Fruit fly (Drosophila melanogaster) whole organism, embryonic: Measurements from ENCODE around the gene Fatp1.
A peak's percentile ranks its signal among the peaks of the same experiment; 100 is the strongest.

Experiments used
- Atf3 ChIP-seq: fragments of 200-800 bp; sonication (Bioruptor generic); optimal IDR thresholded peaks from 3 replicates; lab custom pipeline; 2016; ENCODE audit warnings: missing biosample characterization, missing genetic modification characterization
- CG10274 ChIP-seq: fragments of 200-800 bp; sonication (Bioruptor generic); optimal IDR thresholded peaks from 3 replicates; lab custom pipeline; 2017; ENCODE audit warnings: missing biosample characterization, mild to moderate bottlenecking, missing genetic modification characterization
- CG15269 ChIP-seq: fragments of 200-800 bp; sonication (Bioruptor generic); optimal IDR thresholded peaks from 2 replicates; lab custom pipeline; 2018; ENCODE audit warnings: missing biosample characterization, mild to moderate bottlenecking, missing genetic modification characterization, moderate library complexity
- CG1529 ChIP-seq: fragments of 200-800 bp; sonication (Bioruptor generic); optimal IDR thresholded peaks from 3 replicates; lab custom pipeline; 2018; ENCODE audit warnings: missing biosample characterization, missing genetic modification characterization
- CG1647 ChIP-seq: fragments of 200-800 bp; sonication (Bioruptor generic); optimal IDR thresholded peaks from 3 replicates; lab custom pipeline; 2016; ENCODE audit warnings: missing biosample characterization, missing genetic modification characterization
- CG16815 ChIP-seq: fragments of 200-800 bp; sonication (Bioruptor generic); optimal IDR thresholded peaks from 3 replicates; lab custom pipeline; 2017; ENCODE audit warnings: missing biosample characterization, mild to moderate bottlenecking, missing genetic modification characterization
- CG18619 ChIP-seq: fragments of 200-800 bp; sonication (Bioruptor generic); optimal IDR thresholded peaks from 3 replicates; lab custom pipeline; 2017; ENCODE audit warnings: missing biosample characterization, mild to moderate bottlenecking, missing genetic modification characterization
- CG2199 ChIP-seq: fragments of 200-800 bp; sonication (Bioruptor generic); IDR thresholded peaks from 3 replicates; pipeline ENCODE4 v1.3.6; 2022; ENCODE audit warnings: missing biosample characterization, missing genetic modification characterization
- CG30020 ChIP-seq: fragments of 200-800 bp; optimal IDR thresholded peaks from 2 replicates; lab custom pipeline; 2019; ENCODE audit warnings: missing biosample characterization, mild to moderate bottlenecking, missing genetic modification characterization, moderate library complexity
- CG30431 ChIP-seq: fragments of 200-800 bp; sonication (Bioruptor generic); optimal IDR thresholded peaks from 2 replicates; lab custom pipeline; 2017; ENCODE audit warnings: missing biosample characterization, missing genetic modification characterization
- CG31224 ChIP-seq: fragments of 200-800 bp; sonication (Bioruptor generic); IDR thresholded peaks from 2 replicates; pipeline ENCODE4 v1.3.6; 2022; ENCODE audit warnings: missing biosample characterization, missing genetic modification characterization
- CG3281 ChIP-seq: fragments of 200-800 bp; sonication (Bioruptor generic); optimal IDR thresholded peaks from 3 replicates; lab custom pipeline; 2017; ENCODE audit warnings: missing biosample characterization, mild to moderate bottlenecking, missing genetic modification characterization
- CG33213 ChIP-seq: fragments of 200-800 bp; sonication (Bioruptor generic); optimal IDR thresholded peaks from 3 replicates; lab custom pipeline; 2016; ENCODE audit warnings: missing biosample characterization, missing genetic modification characterization
- CG34422 ChIP-seq: fragments of 200-800 bp; sonication (Bioruptor generic); IDR thresholded peaks from 3 replicates; pipeline ENCODE4 v1.3.6; 2022; ENCODE audit warnings: missing biosample characterization, missing genetic modification characterization
- CG3726 ChIP-seq: fragments of 200-800 bp; sonication (Bioruptor generic); IDR thresholded peaks from 3 replicates; pipeline ENCODE4, ENCODE4 v1.3.6; 2022; ENCODE audit warnings: missing biosample characterization, missing genetic modification characterization
- CG4707 ChIP-seq: fragments of 200-800 bp; sonication (Bioruptor generic); optimal IDR thresholded peaks from 2 replicates; lab custom pipeline; 2018; ENCODE audit warnings: missing biosample characterization, mild to moderate bottlenecking, missing genetic modification characterization, moderate library complexity
- CG8089 ChIP-seq: fragments of 200-800 bp; sonication (Bioruptor generic); optimal IDR thresholded peaks from 3 replicates; lab custom pipeline; 2016; ENCODE audit warnings: missing biosample characterization, missing genetic modification characterization
- CG8359 ChIP-seq: fragments of 200-800 bp; sonication (Bioruptor generic); optimal IDR thresholded peaks from 2 replicates; lab custom pipeline; 2017; ENCODE audit warnings: missing biosample characterization, mild to moderate bottlenecking, missing genetic modification characterization, borderline replicate concordance
- CG8924 ChIP-seq: fragments of 200-800 bp; optimal IDR thresholded peaks from 3 replicates; lab custom pipeline; 2019; ENCODE audit warnings: missing biosample characterization, mild to moderate bottlenecking, missing genetic modification characterization, moderate library complexity
- CG8944 ChIP-seq: fragments of 200-800 bp; sonication (Bioruptor generic); optimal IDR thresholded peaks from 3 replicates; lab custom pipeline; 2016; ENCODE audit warnings: missing biosample characterization, missing genetic modification characterization
- CTCF ChIP-seq: fragments of 200-800 bp; sonication (Bioruptor generic); optimal IDR thresholded peaks from 2 replicates; lab custom pipeline; 2017; ENCODE audit warnings: missing biosample characterization, mild to moderate bottlenecking, missing genetic modification characterization, moderate library complexity
- Hey ChIP-seq: fragments of 200-800 bp; sonication (Bioruptor generic); optimal IDR thresholded peaks from 3 replicates; lab custom pipeline; 2018; ENCODE audit warnings: missing biosample characterization, mild to moderate bottlenecking, missing genetic modification characterization
- HmgZ ChIP-seq: fragments of 200-800 bp; sonication (Bioruptor generic); optimal IDR thresholded peaks from 2 replicates; lab custom pipeline; 2018; ENCODE audit warnings: missing biosample characterization, mild to moderate bottlenecking, missing genetic modification characterization
- Hmr ChIP-seq: fragments of 200-800 bp; sonication (Bioruptor generic); optimal IDR thresholded peaks from 3 replicates; lab custom pipeline; 2017; ENCODE audit warnings: mild to moderate bottlenecking, missing biosample characterization, missing genetic modification reagents, missing genetic modification characterization
- Mrtf ChIP-seq: fragments of 200-800 bp; sonication (Bioruptor generic); IDR thresholded peaks from 3 replicates; pipeline ENCODE4 v1.3.6; 2022; ENCODE audit warnings: missing biosample characterization, missing genetic modification characterization
- NC2α ChIP-seq: fragments of 200-800 bp; sonication (Bioruptor generic); optimal IDR thresholded peaks from 2 replicates; lab custom pipeline; 2016; ENCODE audit warnings: missing biosample characterization, missing genetic modification characterization
- Ptx1 ChIP-seq: fragments of 200-800 bp; sonication (Bioruptor generic); IDR thresholded peaks from 2 replicates; pipeline ENCODE4 v1.3.6; 2022; ENCODE audit warnings: missing biosample characterization, missing genetic modification characterization
- Sry-β ChIP-seq: fragments of 200-800 bp; sonication (Bioruptor generic); optimal IDR thresholded peaks from 2 replicates; lab custom pipeline; 2018; ENCODE audit warnings: missing biosample characterization, mild to moderate bottlenecking, missing genetic modification characterization, moderate library complexity
- ap ChIP-seq: fragments of 200-800 bp; sonication (Bioruptor generic); IDR thresholded peaks from 2 replicates; pipeline ENCODE4 v1.3.6; 2022; ENCODE audit warnings: missing biosample characterization, missing genetic modification characterization
- bab2 ChIP-seq: fragments of 200-800 bp; sonication (Bioruptor generic); optimal IDR thresholded peaks from 2 replicates; lab custom pipeline; 2016; ENCODE audit warnings: missing biosample characterization, missing genetic modification characterization
- bcd ChIP-seq: fragments of 200-800 bp; sonication (Bioruptor generic); optimal IDR thresholded peaks from 2 replicates; lab custom pipeline; 2017; ENCODE audit warnings: missing biosample characterization, mild to moderate bottlenecking, missing genetic modification characterization
- bsh ChIP-seq, 2 experiments: fragments of 200-800 bp; sonication (Bioruptor generic); optimal IDR thresholded peaks; 2 replicates each; lab custom pipeline; 2017 to 2018; ENCODE audit warnings: mild to moderate bottlenecking in 2 of 2, missing biosample characterization in 2 of 2, missing genetic modification characterization in 2 of 2, moderate library complexity in 1 of 2
- chinmo ChIP-seq: fragments of 200-800 bp; sonication (Bioruptor generic); IDR thresholded peaks from 4 replicates; pipeline ENCODE4 v1.3.6; 2022; ENCODE audit warnings: missing biosample characterization, missing genetic modification characterization; ENCODE audit not compliant: partially characterized antibody
- dati ChIP-seq: fragments of 200-800 bp; sonication (Bioruptor generic); IDR thresholded peaks from 2 replicates; pipeline ENCODE4 v1.3.6; 2022; ENCODE audit warnings: missing biosample characterization, missing genetic modification characterization
- dmrt99B ChIP-seq: fragments of 200-800 bp; sonication (Bioruptor generic); optimal IDR thresholded peaks from 2 replicates; lab custom pipeline; 2018; ENCODE audit warnings: missing biosample characterization, mild to moderate bottlenecking, missing genetic modification characterization, moderate library complexity
- fd102C ChIP-seq: fragments of 200-800 bp; sonication (Bioruptor generic); optimal IDR thresholded peaks from 2 replicates; lab custom pipeline; 2018; ENCODE audit warnings: missing biosample characterization, mild to moderate bottlenecking, missing genetic modification characterization, moderate library complexity
- fd3F ChIP-seq: fragments of 200-800 bp; sonication (Bioruptor generic); optimal IDR thresholded peaks from 2 replicates; lab custom pipeline; 2018; ENCODE audit warnings: missing biosample characterization, mild to moderate bottlenecking, missing genetic modification characterization, moderate library complexity
- fd64A ChIP-seq: fragments of 200-800 bp; sonication (Bioruptor generic); optimal IDR thresholded peaks from 3 replicates; lab custom pipeline; 2018; ENCODE audit warnings: missing biosample characterization, mild to moderate bottlenecking, missing genetic modification characterization
- gt ChIP-seq: fragments of 200-800 bp; sonication (Bioruptor generic); IDR thresholded peaks from 2 replicates; pipeline ENCODE4 v1.3.6; 2022; ENCODE audit warnings: missing biosample characterization, missing genetic modification characterization
- hbn ChIP-seq: fragments of 200-800 bp; sonication (Bioruptor generic); IDR thresholded peaks from 2 replicates; pipeline ENCODE4 v1.3.6; 2022; ENCODE audit warnings: missing biosample characterization, missing genetic modification characterization; ENCODE audit not compliant: partially characterized antibody
- lbe ChIP-seq: fragments of 200-800 bp; sonication (Bioruptor generic); optimal IDR thresholded peaks from 2 replicates; lab custom pipeline; 2016; ENCODE audit warnings: missing biosample characterization, mild to moderate bottlenecking, missing genetic modification characterization
- org-1 ChIP-seq: fragments of 200-800 bp; sonication (Bioruptor generic); optimal IDR thresholded peaks from 2 replicates; lab custom pipeline; 2017; ENCODE audit warnings: missing biosample characterization, missing genetic modification characterization
- p53 ChIP-seq: fragments of 200-800 bp; sonication (Bioruptor generic); optimal IDR thresholded peaks from 2 replicates; lab custom pipeline; 2016; ENCODE audit warnings: missing biosample characterization, missing genetic modification characterization
- psq ChIP-seq: fragments of 200-800 bp; sonication (Bioruptor generic); optimal IDR thresholded peaks from 2 replicates; lab custom pipeline; 2017; ENCODE audit warnings: missing biosample characterization, missing genetic modification characterization
- stc ChIP-seq: fragments of 200-800 bp; sonication (Bioruptor generic); IDR thresholded peaks from 2 replicates; pipeline ENCODE4 v1.3.6; 2022; ENCODE audit warnings: missing biosample characterization, missing genetic modification characterization
- stwl ChIP-seq: fragments of 200-800 bp; sonication (Bioruptor generic); optimal IDR thresholded peaks from 3 replicates; lab custom pipeline; 2018; ENCODE audit warnings: missing biosample characterization, mild to moderate bottlenecking, missing genetic modification characterization, moderate library complexity
- z ChIP-seq: fragments of 200-800 bp; sonication (Bioruptor generic); IDR thresholded peaks from 3 replicates; pipeline ENCODE4 v1.3.6; 2022; ENCODE audit warnings: missing biosample characterization, missing genetic modification characterization

Fatp1 gene

dm6 chr2L:10552807-10553206 is 35.8 kb upstream of the Fatp1 start (continued):
- peak; percentile 8 for TF ChIP-seq Hmr (GFP tag; lab: Kevin White, UChicago)
- peak; percentile 53 for TF ChIP-seq CG4707 (GFP tag; lab: Kevin White, UChicago)
- no peak for TF ChIP-seq gt (GFP tag; lab: Robert Waterston, UW)
- no peak for TF ChIP-seq CG16815 (GFP tag; lab: Kevin White, UChicago)
- peak; percentile 10 for TF ChIP-seq fd3F (GFP tag; lab: Kevin White, UChicago)
- TF ChIP-seq stc (GFP tag; lab: Robert Waterston, UW), result no peak
- peak in 1 of 2 experiments; percentile 52 for TF ChIP-seq bsh (GFP tag; optimal IDR thresholded peaks at IDR 0.05; lab: Kevin White, UChicago)
- no peak for TF ChIP-seq CG34422 (GFP tag; lab: Robert Waterston, UW)
- 0 out of 2 replicates have a peak, but pooled peaks have one; percentile 10 for TF ChIP-seq Ptx1
- TF ChIP-seq CG3726 (GFP tag; lab: Robert Waterston, UW), result no peak
- TF ChIP-seq lbe (GFP tag; lab: Kevin White, UChicago), result peak; percentile 4
- peak; percentile 17 for TF ChIP-seq bab2
- TF ChIP-seq CG1647 (GFP tag; lab: Kevin White, UChicago), result no peak
- no peak for TF ChIP-seq dmrt99B (tag; lab: Kevin White, UChicago)
- TF ChIP-seq z (GFP tag; lab: Robert Waterston, UW), result 0 out of 3 replicates have a peak, but pooled peaks have one; percentile 39
- no peak for TF ChIP-seq CG10274 (GFP tag; lab: Kevin White, UChicago)
- TF ChIP-seq ap, result no peak
- TF ChIP-seq Hey (tag; lab: Kevin White, UChicago), result no peak
- no peak for TF ChIP-seq CG31224 (GFP tag; lab: Robert Waterston, UW)
- TF ChIP-seq CG30020 (tag; lab: Kevin White, UChicago), result no peak
- TF ChIP-seq CG33213 (GFP tag; lab: Kevin White, UChicago), result peak; percentile 6
- no peak for TF ChIP-seq CG15269 (tag; lab: Kevin White, UChicago)
- TF ChIP-seq CG8944 (GFP tag; lab: Kevin White, UChicago), result no peak
- TF ChIP-seq CTCF (GFP tag; lab: Kevin White, UChicago), result no peak
- peak; percentile 58 for TF ChIP-seq fd64A (GFP tag; lab: Kevin White, UChicago)
- no peak for TF ChIP-seq hbn (GFP tag; lab: Robert Waterston, UW)
- no peak for TF ChIP-seq chinmo (GFP tag; lab: Robert Waterston, UW)
- TF ChIP-seq HmgZ, result peak; percentile 30
- TF ChIP-seq CG30431, result no peak
- TF ChIP-seq CG8359 (GFP tag; lab: Kevin White, UChicago), result peak; percentile 33
- TF ChIP-seq NC2α (GFP tag; lab: Kevin White, UChicago), result no peak
- TF ChIP-seq Mrtf (GFP tag; lab: Robert Waterston, UW), result no peak
- TF ChIP-seq Atf3, result no peak
- TF ChIP-seq p53 (GFP tag; lab: Kevin White, UChicago), result no peak
- peak; percentile 25 for TF ChIP-seq CG1529 (GFP tag; lab: Kevin White, UChicago)
- TF ChIP-seq CG8924 (tag; lab: Kevin White, UChicago), result no peak
- peak; percentile 41 for TF ChIP-seq org-1
- TF ChIP-seq CG8089 (GFP tag; lab: Kevin White, UChicago), result peak; percentile 11
- TF ChIP-seq CG2199 (GFP tag; lab: Robert Waterston, UW), result no peak
- TF ChIP-seq psq (GFP tag; lab: Kevin White, UChicago), result no peak
- peak; percentile 10 for TF ChIP-seq CG18619 (GFP tag; lab: Kevin White, UChicago)
- no peak for TF ChIP-seq stwl
- no peak for TF ChIP-seq dati (GFP tag; lab: Robert Waterston, UW)
- TF ChIP-seq Sry-β, result peak; percentile 10
- peak; percentile 22 for TF ChIP-seq bcd
- peak; percentile 21 for TF ChIP-seq fd102C
- TF ChIP-seq CG3281, result peak; percentile 9
